Worm (Caenorhabditis elegans) whole organism, L3 larva: ENCODE results near the gene R02F11.12.

Experiments used
- ZK546.5 ChIP-seq: sonication (generic microtip); optimal IDR thresholded peaks from 2 replicates; lab custom pipeline; 2017; ENCODE audit warnings: missing biosample characterization, missing genetic modification characterization
- aly-2 ChIP-seq: fragments of 150-350 bp; optimal IDR thresholded peaks from 2 replicates; lab custom pipeline; 2014; ENCODE audit warnings: missing biosample characterization, missing genetic modification characterization
- ama-1 ChIP-seq: fragments of 150-350 bp; optimal IDR thresholded peaks from 2 replicates; lab custom pipeline; 2018
- ceh-16 ChIP-seq: sonication (generic microtip); optimal IDR thresholded peaks from 2 replicates; lab custom pipeline; 2017; ENCODE audit warnings: missing biosample characterization, missing genetic modification characterization
- ceh-28 ChIP-seq: fragments of 150-350 bp; optimal IDR thresholded peaks from 2 replicates; lab custom pipeline; 2014; ENCODE audit warnings: missing biosample characterization, missing genetic modification reagents, missing genetic modification characterization
- ceh-82 ChIP-seq: fragments of 150-350 bp; optimal IDR thresholded peaks from 2 replicates; lab custom pipeline; 2014; ENCODE audit warnings: missing biosample characterization, missing genetic modification characterization
- ceh-9 ChIP-seq: sonication (generic microtip); optimal IDR thresholded peaks from 2 replicates; lab custom pipeline; 2018; ENCODE audit warnings: missing biosample characterization, missing genetic modification characterization
- daf-12 ChIP-seq: fragments of 150-350 bp; optimal IDR thresholded peaks from 2 replicates; lab custom pipeline; 2014; ENCODE audit warnings: missing biosample characterization, missing genetic modification reagents, missing genetic modification characterization
- egl-5 ChIP-seq: fragments of 150-350 bp; optimal IDR thresholded peaks from 2 replicates; lab custom pipeline; 2017; ENCODE audit warnings: missing biosample characterization, missing genetic modification reagents, missing genetic modification characterization, inconsistent platforms
- elt-1 ChIP-seq: fragments of 150-350 bp; optimal IDR thresholded peaks from 2 replicates; lab custom pipeline; 2014; ENCODE audit warnings: missing biosample characterization, missing genetic modification characterization
- elt-2 ChIP-seq: sonication (generic microtip); optimal IDR thresholded peaks from 2 replicates; lab custom pipeline; 2016; ENCODE audit warnings: missing genetic modification reagents, mild to moderate bottlenecking, missing genetic modification characterization, missing compliant biosample characterization
- elt-3 ChIP-seq, 3 experiments: fragments of 150-350 bp in 1 of 3; sonication (generic microtip) in 2 of 3; optimal IDR thresholded peaks; 2 replicates in 2 of 3; 4 replicates in 1 of 3; lab custom pipeline; 2014 to 2017; ENCODE audit warnings: missing biosample characterization in 3 of 3, missing genetic modification characterization in 3 of 3
- eor-1 ChIP-seq, 2 experiments: fragments of 150-350 bp; optimal IDR thresholded peaks; 2 replicates each; lab custom pipeline; 2014 to 2018; ENCODE audit warnings: missing biosample characterization in 2 of 2, missing genetic modification characterization in 2 of 2
- fkh-2 ChIP-seq: fragments of 150-350 bp; optimal IDR thresholded peaks from 2 replicates; lab custom pipeline; 2014; ENCODE audit warnings: missing biosample characterization, missing genetic modification reagents, missing genetic modification characterization
- fos-1 ChIP-seq: fragments of 150-350 bp; optimal IDR thresholded peaks from 2 replicates; lab custom pipeline; 2014; ENCODE audit warnings: missing biosample characterization, missing genetic modification characterization
- hmg-11 ChIP-seq: sonication (generic microtip); optimal IDR thresholded peaks from 2 replicates; lab custom pipeline; 2016; ENCODE audit warnings: missing genetic modification characterization, missing compliant biosample characterization
- jun-1 ChIP-seq: fragments of 150-350 bp; optimal IDR thresholded peaks from 2 replicates; lab custom pipeline; 2014; ENCODE audit warnings: missing biosample characterization, missing genetic modification reagents, missing genetic modification characterization
- lin-39 ChIP-seq: fragments of 150-350 bp; optimal IDR thresholded peaks from 2 replicates; lab custom pipeline; 2018; ENCODE audit warnings: missing biosample characterization, missing genetic modification reagents, missing genetic modification characterization
- lsy-12 ChIP-seq: sonication (generic microtip); optimal IDR thresholded peaks from 2 replicates; lab custom pipeline; 2016; ENCODE audit warnings: mild to moderate bottlenecking, missing genetic modification characterization, missing compliant biosample characterization
- mdl-1 ChIP-seq: fragments of 150-350 bp; optimal IDR thresholded peaks from 2 replicates; lab custom pipeline; 2014; ENCODE audit warnings: missing biosample characterization, missing genetic modification characterization
- nfya-1 ChIP-seq: sonication (generic microtip); optimal IDR thresholded peaks from 2 replicates; lab custom pipeline; 2017; ENCODE audit warnings: missing genetic modification characterization, mild to moderate bottlenecking, missing compliant biosample characterization, antibody characterized with exemption, moderate library complexity; ENCODE audit not compliant: insufficient read depth
- nhr-11 ChIP-seq: fragments of 150-350 bp; optimal IDR thresholded peaks from 2 replicates; lab custom pipeline; 2014; ENCODE audit warnings: missing biosample characterization, missing genetic modification characterization
- nhr-12 ChIP-seq: fragments of 150-350 bp; optimal IDR thresholded peaks from 2 replicates; lab custom pipeline; 2014; ENCODE audit warnings: missing biosample characterization, missing genetic modification characterization
- nhr-23 ChIP-seq: fragments of 150-350 bp; optimal IDR thresholded peaks from 2 replicates; lab custom pipeline; 2014; ENCODE audit warnings: missing biosample characterization, missing genetic modification reagents, missing genetic modification characterization
- nhr-28 ChIP-seq: fragments of 150-350 bp; optimal IDR thresholded peaks from 2 replicates; lab custom pipeline; 2014; ENCODE audit warnings: missing biosample characterization, missing genetic modification characterization
- nhr-43 ChIP-seq: sonication (generic microtip); optimal IDR thresholded peaks from 2 replicates; lab custom pipeline; 2016; ENCODE audit warnings: mild to moderate bottlenecking, missing genetic modification characterization, missing compliant biosample characterization; ENCODE audit not compliant: poor library complexity, severe bottlenecking
- nhr-67 ChIP-seq: fragments of 150-350 bp; optimal IDR thresholded peaks from 2 replicates; lab custom pipeline; 2014; ENCODE audit warnings: missing biosample characterization, missing genetic modification characterization
- nhr-76 ChIP-seq: fragments of 150-350 bp; sonication (generic microtip); optimal IDR thresholded peaks from 5 replicates; lab custom pipeline; 2014; ENCODE audit warnings: missing biosample characterization, missing genetic modification characterization
- nhr-77 ChIP-seq: fragments of 150-350 bp; optimal IDR thresholded peaks from 2 replicates; lab custom pipeline; 2014; ENCODE audit warnings: missing biosample characterization, missing genetic modification characterization
- pha-4 ChIP-seq: fragments of 150-350 bp; optimal IDR thresholded peaks from 2 replicates; lab custom pipeline; 2014; ENCODE audit warnings: missing biosample characterization, missing genetic modification reagents, missing genetic modification characterization
- pqm-1 ChIP-seq: fragments of 150-350 bp; optimal IDR thresholded peaks from 2 replicates; lab custom pipeline; 2017; ENCODE audit warnings: missing biosample characterization, missing genetic modification characterization, inconsistent platforms
- snpc-4 ChIP-seq: fragments of 150-350 bp; optimal IDR thresholded peaks from 2 replicates; lab custom pipeline; 2014; ENCODE audit warnings: missing biosample characterization, missing genetic modification characterization
- tbx-2 ChIP-seq: sonication (generic microtip); optimal IDR thresholded peaks from 2 replicates; lab custom pipeline; 2016; ENCODE audit warnings: mild to moderate bottlenecking, missing genetic modification characterization, missing compliant biosample characterization
- unc-39 ChIP-seq: sonication (generic microtip); optimal IDR thresholded peaks from 4 replicates; lab custom pipeline; 2017; ENCODE audit warnings: missing biosample characterization, missing genetic modification characterization
- unc-62 ChIP-seq: fragments of 150-350 bp; sonication (generic microtip); optimal IDR thresholded peaks from 4 replicates; lab custom pipeline; 2014; ENCODE audit warnings: missing biosample characterization, missing genetic modification reagents, missing genetic modification characterization
- zag-1 ChIP-seq: fragments of 150-350 bp; optimal IDR thresholded peaks from 2 replicates; lab custom pipeline; 2014; ENCODE audit warnings: missing biosample characterization, missing genetic modification characterization
- ztf-4 ChIP-seq: fragments of 150-350 bp; optimal IDR thresholded peaks from 2 replicates; lab custom pipeline; 2014; ENCODE audit warnings: missing biosample characterization, missing genetic modification characterization

Gene R02F11.12

ce11 chrV:4813825-4814224 is 23.4 kb downstream of the R02F11.12 start:
- no peak for TF ChIP-seq nhr-77
- TF ChIP-seq snpc-4 (tag; lab: Kevin White, UChicago) = no peak
- no peak for TF ChIP-seq ceh-82 (tag; lab: Kevin White, UChicago)
- peak; percentile 65 for TF ChIP-seq nfya-1 (tag; lab: Kevin White, UChicago)

DNA sequence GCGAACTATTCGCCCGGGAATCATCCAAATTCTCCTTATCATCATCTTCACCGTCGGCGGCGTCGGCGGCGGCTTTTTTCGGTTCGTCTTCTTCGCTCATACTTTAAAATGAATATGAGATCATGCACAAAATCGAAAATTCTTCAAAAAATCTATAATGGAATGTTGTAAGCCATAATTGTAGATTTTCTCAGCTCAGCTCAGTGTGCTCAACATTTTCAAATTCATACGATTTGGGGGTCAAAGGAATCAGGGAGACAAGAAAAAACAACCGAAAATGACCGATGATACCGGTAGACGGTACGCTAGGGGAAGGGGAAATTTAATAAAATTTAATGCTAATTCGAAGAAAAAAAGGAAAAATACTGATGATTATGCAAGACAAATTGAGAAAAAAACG is 28.1 kb downstream of the R02F11.12 start, which contains the start of gene ccep-97:
Gene ccep-97 (minus strand): TSS at position 101 of the 400 bp plus-strand sequence.
- TF ChIP-seq lin-39 (tag; lab: Kevin White, UChicago) (no peak), eor-1 (tag; optimal IDR thresholded peaks at IDR 0.05; lab: Kevin White, UChicago) (no peak), egl-5 (tag; lab: Kevin White, UChicago) (no peak), nhr-76 (tag; lab: Kevin White, UChicago) (no peak), pqm-1 (no peak), aly-2 (no peak), elt-3 (tag; optimal IDR thresholded peaks at IDR 0.05; lab: Kevin White, UChicago) (no peak), ceh-82 (tag; lab: Kevin White, UChicago) (no peak)

ce11 chrV:4820601-4821000 is 30.1 kb downstream of the R02F11.12 start:
- TF ChIP-seq mdl-1 (tag; lab: Kevin White, UChicago) = peak; percentile 0
- TF ChIP-seq fos-1 = no peak
- peak; percentile 16 for TF ChIP-seq nfya-1 (tag; lab: Kevin White, UChicago)
- TF ChIP-seq ceh-9 (tag; lab: Kevin White, UChicago) = no peak
- no peak for TF ChIP-seq ceh-16 (tag; lab: Kevin White, UChicago)
- TF ChIP-seq elt-2 = peak; percentile 27
- no peak for TF ChIP-seq nhr-28 (tag; lab: Kevin White, UChicago)
- TF ChIP-seq nhr-43 (tag; lab: Kevin White, UChicago) = no peak
- no peak for TF ChIP-seq zag-1 (tag; lab: Kevin White, UChicago)
- no peak for TF ChIP-seq elt-1
- no peak for TF ChIP-seq aly-2
- TF ChIP-seq unc-39 (tag; lab: Kevin White, UChicago) = no peak
- TF ChIP-seq nhr-12 (tag; lab: Kevin White, UChicago) = no peak
- TF ChIP-seq nhr-77 = no peak
- no peak for TF ChIP-seq elt-3 (tag; optimal IDR thresholded peaks at IDR 0.05; lab: Kevin White, UChicago)
- peak; percentile 2 for TF ChIP-seq ama-1 (lab: Kevin White, UChicago)
- TF ChIP-seq ceh-28 (tag; lab: Kevin White, UChicago) = no peak
- TF ChIP-seq ceh-82 (tag; lab: Kevin White, UChicago) = no peak
- TF ChIP-seq ztf-4 (tag; lab: Kevin White, UChicago) = no peak
- TF ChIP-seq nhr-76 (tag; lab: Kevin White, UChicago) = no peak
- no peak for TF ChIP-seq jun-1 (tag; lab: Kevin White, UChicago)

- TF ChIP-seq elt-3 (tag; optimal IDR thresholded peaks at IDR 0.05; lab: Kevin White, UChicago) (no peak), ceh-82 (tag; lab: Kevin White, UChicago) (no peak), ceh-16 (tag; lab: Kevin White, UChicago) (no peak), fos-1 (no peak), ZK546.5 (tag; lab: Kevin White, UChicago) (no peak), nhr-77 (no peak), nhr-11 (tag; lab: Kevin White, UChicago) (no peak), daf-12 (no peak), nhr-76 (tag; lab: Kevin White, UChicago) (no peak), zag-1 (tag; lab: Kevin White, UChicago) (no peak), nhr-67 (tag; lab: Kevin White, UChicago) (no peak)
Measured at ce11 chrV:4823323-4823682, 32.8 kb downstream of the R02F11.12 start, which contains the start of gene adss-1. TSS of gene adss-1 (minus strand) at chrV:4823423.

ce11 chrV:4823683-4824391 is 33.4 kb downstream of the R02F11.12 start:
- TF ChIP-seq nhr-43 (tag; lab: Kevin White, UChicago) (peak; percentile 29), pha-4 (tag; lab: Kevin White, UChicago) (peak; percentile 30), ztf-4 (tag; lab: Kevin White, UChicago) (peak; percentile 83), hmg-11 (no peak), ZK546.5 (tag; lab: Kevin White, UChicago) (no peak), fkh-2 (no peak), nhr-23 (tag; lab: Kevin White, UChicago) (peak; percentile 49), egl-5 (tag; lab: Kevin White, UChicago) (no peak), mdl-1 (tag; lab: Kevin White, UChicago) (no peak), nhr-77 (no peak), nhr-12 (tag; lab: Kevin White, UChicago) (no peak), ceh-9 (tag; lab: Kevin White, UChicago) (no peak), zag-1 (tag; lab: Kevin White, UChicago) (no peak), elt-2 (peak; percentile 55), nfya-1 (tag; lab: Kevin White, UChicago) (peak; percentile 5), ama-1 (lab: Kevin White, UChicago) (peak; percentile 90), lsy-12 (tag; lab: Kevin White, UChicago) (peak; percentile 74), aly-2 (peak; percentile 8), lin-39 (tag; lab: Kevin White, UChicago) (no peak), pqm-1 (no peak), tbx-2 (peak; percentile 24), elt-1 (no peak), unc-62 (GFP tag; lab: Kevin White, UChicago) (no peak), nhr-76 (tag; lab: Kevin White, UChicago) (no peak)
